Fruit fly (Drosophila melanogaster): ENCODE results near the gene CG44815.

CG44815 gene

dm6 chrX:9460618-9461245, 14.7 kb upstream of the CG44815 start (continued):
- TF ChIP-seq scrt (GFP tag; optimal IDR thresholded peaks at IDR 0.05) (no peak), CG31388 (GFP tag; optimal IDR thresholded peaks at IDR 0.05) (no peak), salm (tag; optimal IDR thresholded peaks at IDR 0.05) (no peak), CG14710 (tag; optimal IDR thresholded peaks at IDR 0.05) (no peak), fd96Cb (tag; optimal IDR thresholded peaks at IDR 0.05) (no peak), Sry-δ (GFP tag; optimal IDR thresholded peaks at IDR 0.05) (no peak), CG34224 (GFP tag; IDR thresholded peaks at IDR 0.05; ENCODE audit: partially characterized antibody) (no peak), CG30020 (tag; optimal IDR thresholded peaks at IDR 0.05) (no peak), CG14441 (GFP tag; IDR thresholded peaks at IDR 0.05) (no peak), insv (GFP tag; optimal IDR thresholded peaks at IDR 0.05) (no peak), CG9727 (GFP tag; optimal IDR thresholded peaks at IDR 0.05) (peak; percentile 19), CG17802 (tag; optimal IDR thresholded peaks at IDR 0.05) (no peak), CG2120 (GFP tag; optimal IDR thresholded peaks at IDR 0.05) (no peak), dan (GFP tag; IDR thresholded peaks at IDR 0.05) (no peak), GATAe (GFP tag; conservative IDR thresholded peaks at IDR 0.05) (no peak), Asciz (GFP tag; optimal IDR thresholded peaks at IDR 0.05) (no peak), ci (GFP tag; IDR thresholded peaks at IDR 0.05) (0 out of 3 replicates have a peak, but pooled peaks have one; percentile 29), Blimp-1 (GFP tag; optimal IDR thresholded peaks at IDR 0.05) (peak; percentile 19), CG4617 (GFP tag; optimal IDR thresholded peaks at IDR 0.05; ENCODE audit: borderline replicate concordance) (no peak), CG4424 (GFP tag; optimal IDR thresholded peaks at IDR 0.05) (peak; percentile 19), mld (GFP tag; IDR thresholded peaks at IDR 0.05; ENCODE audit: partially characterized antibody) (no peak), trh (GFP tag; optimal IDR thresholded peaks at IDR 0.05) (no peak), CG4328 (GFP tag; optimal IDR thresholded peaks at IDR 0.05) (no peak)

- TF ChIP-seq vvl (GFP tag; IDR thresholded peaks at IDR 0.05): no peak
- TF ChIP-seq ara (GFP tag; IDR thresholded peaks at IDR 0.05): no peak
- no peak for TF ChIP-seq Hmr (GFP tag; optimal IDR thresholded peaks at IDR 0.05)
- TF ChIP-seq CG9932 (GFP tag; IDR thresholded peaks at IDR 0.05): no peak
- no peak for TF ChIP-seq CG8359 (GFP tag; optimal IDR thresholded peaks at IDR 0.05; ENCODE audit: borderline replicate concordance)
- TF ChIP-seq NfI (GFP tag; optimal IDR thresholded peaks at IDR 0.05): no peak
- no peak for TF ChIP-seq gro (GFP tag; optimal IDR thresholded peaks at IDR 0.05)
- no peak for TF ChIP-seq ewg (GFP tag; optimal IDR thresholded peaks at IDR 0.05)
- TF ChIP-seq luna (GFP tag; optimal IDR thresholded peaks at IDR 0.05): no peak
- no peak for TF ChIP-seq BEAF-32 (GFP tag; optimal IDR thresholded peaks at IDR 0.05)
- TF ChIP-seq Hr39 (optimal IDR thresholded peaks at IDR 0.05): no peak
- TF ChIP-seq cg (GFP tag; optimal IDR thresholded peaks at IDR 0.05): no peak
- TF ChIP-seq CG10959 (GFP tag; IDR thresholded peaks at IDR 0.05): no peak
- TF ChIP-seq sd (tag; optimal IDR thresholded peaks at IDR 0.05): peak; percentile 12
- no peak for TF ChIP-seq trem (tag; optimal IDR thresholded peaks at IDR 0.05)
- TF ChIP-seq gcm (GFP tag; optimal IDR thresholded peaks at IDR 0.05): no peak
- no peak for TF ChIP-seq knrl (GFP tag; IDR thresholded peaks at IDR 0.05; ENCODE audit: partially characterized antibody)
- TF ChIP-seq HLH3B (GFP tag; IDR thresholded peaks at IDR 0.05): no peak
- no peak for TF ChIP-seq CG2202 (tag; optimal IDR thresholded peaks at IDR 0.05)
- no peak for TF ChIP-seq pnt (GFP tag; optimal IDR thresholded peaks at IDR 0.05)
- no peak for TF ChIP-seq CG6765 (GFP tag; optimal IDR thresholded peaks at IDR 0.05)
- TF ChIP-seq CG31224 (GFP tag; IDR thresholded peaks at IDR 0.05): no peak
- TF ChIP-seq CG7839 (tag; optimal IDR thresholded peaks at IDR 0.05): peak; percentile 24
- TF ChIP-seq dimm (GFP tag; IDR thresholded peaks at IDR 0.05): no peak
- TF ChIP-seq Sox100B (GFP tag; optimal IDR thresholded peaks at IDR 0.05): peak; percentile 1
- no peak for TF ChIP-seq Six4 (GFP tag; optimal IDR thresholded peaks at IDR 0.05)
- TF ChIP-seq Dip2 (GFP tag; IDR thresholded peaks at IDR 0.05): no peak
- peak in 1 of 2 experiments; percentile 23 for TF ChIP-seq Hr51 (GFP tag; optimal IDR thresholded peaks at IDR 0.05)
Measured at dm6 chrX:9456384-9456783, 10.4 kb upstream of the CG44815 start.
